Worm (Caenorhabditis elegans): Measurements from ENCODE around the gene prx-3.

ce11 chrX:6118086-6118825 is 5.5 kb upstream of the prx-3 start, which contains the start of gene C15H9.2:
- TF ChIP-seq lsy-2 (tag; optimal IDR thresholded peaks at IDR 0.05) (no peak), elt-1 (tag; optimal IDR thresholded peaks at IDR 0.05; ENCODE audit: borderline replicate concordance, insufficient read depth) (no peak), ham-2 (GFP tag; optimal IDR thresholded peaks at IDR 0.05) (no peak), lin-13 (tag; optimal IDR thresholded peaks at IDR 0.05) (no peak), unc-39 (tag; optimal IDR thresholded peaks at IDR 0.05) (no peak), nhr-237 (tag; optimal IDR thresholded peaks at IDR 0.05) (no peak), nhr-12 (tag; optimal IDR thresholded peaks at IDR 0.05) (no peak), sptf-1 (tag; optimal IDR thresholded peaks at IDR 0.05) (no peak), M03D4.4 (tag; optimal IDR thresholded peaks at IDR 0.05) (no peak), nhr-28 (tag; optimal IDR thresholded peaks at IDR 0.05) (no peak)

Data from whole organism, mixed stage, embryonic.